Worm (Caenorhabditis elegans): ENCODE measurements around the gene Y53C12A.6.

ce11 chrII:9746069-9746468 is 28.3 kb upstream of the Y53C12A.6 start, which contains the start of the genes Y53C12B.1 and nos-3:
- TF ChIP-seq hlh-11 (tag; optimal IDR thresholded peaks at IDR 0.05) (peak; percentile 62), ceh-82 (tag; optimal IDR thresholded peaks at IDR 0.05) (no peak), snpc-4 (tag; optimal IDR thresholded peaks at IDR 0.05) (no peak), rbr-2 (tag; optimal IDR thresholded peaks at IDR 0.05) (peak; percentile 45), zag-1 (tag; optimal IDR thresholded peaks at IDR 0.05) (no peak), dpl-1 (GFP tag; optimal IDR thresholded peaks at IDR 0.05) (peak; percentile 80), skn-1 (tag; optimal IDR thresholded peaks at IDR 0.05) (no peak), nhr-77 (tag; optimal IDR thresholded peaks at IDR 0.05) (peak; percentile 59), unc-62 (GFP tag; optimal IDR thresholded peaks at IDR 0.05 in 1 of 2) (peak in 1 of 2 experiments; percentile 88), unc-62 (tag; optimal IDR thresholded peaks at IDR 0.05) (no peak), Y5F2A.4 (GFP tag; optimal IDR thresholded peaks at IDR 0.05) (no peak), zfp-3 (GFP tag; conservative IDR thresholded peaks at IDR 0.05) (no peak)
